Worm (Caenorhabditis elegans) whole organism, late embryonic: ENCODE results near the gene glr-5.

ENCODE experiments used
- C38D4.7 ChIP-seq: fragments of 200-800 bp; sonication (Bioruptor generic); optimal IDR thresholded peaks from 2 replicates; lab custom pipeline; 2018; ENCODE audit warnings: mild to moderate bottlenecking, missing genetic modification characterization, moderate library complexity, missing compliant biosample characterization
- K02D7.2 ChIP-seq: sonication (generic microtip); optimal IDR thresholded peaks from 2 replicates; lab custom pipeline; 2017; ENCODE audit warnings: mild to moderate bottlenecking, missing genetic modification characterization, missing compliant biosample characterization
- K09A11.1 ChIP-seq: sonication (generic microtip); optimal IDR thresholded peaks from 2 replicates; lab custom pipeline; 2017; ENCODE audit warnings: antibody characterized with exemption, mild to moderate bottlenecking, missing genetic modification characterization, missing compliant biosample characterization; ENCODE audit not compliant: insufficient read depth
- T23F11.4 ChIP-seq: fragments of 200-800 bp; sonication (Bioruptor generic); optimal IDR thresholded peaks from 2 replicates; lab custom pipeline; 2018; ENCODE audit warnings: mild to moderate bottlenecking, missing genetic modification characterization, missing compliant biosample characterization
- Y22D7AL.16 ChIP-seq: sonication (generic microtip); optimal IDR thresholded peaks from 2 replicates; lab custom pipeline; 2016; ENCODE audit warnings: missing genetic modification characterization, missing compliant biosample characterization
- ceh-2 ChIP-seq: sonication (generic microtip); optimal IDR thresholded peaks from 2 replicates; lab custom pipeline; 2016; ENCODE audit warnings: missing genotype, missing genetic modification characterization, missing compliant biosample characterization
- ceh-22 ChIP-seq: sonication (generic microtip); optimal IDR thresholded peaks from 2 replicates; lab custom pipeline; 2017; ENCODE audit warnings: missing biosample characterization, missing genetic modification characterization
- ceh-30 ChIP-seq: fragments of 150-350 bp; optimal IDR thresholded peaks from 2 replicates; lab custom pipeline; 2014; ENCODE audit warnings: missing biosample characterization, missing genetic modification characterization
- ceh-34 ChIP-seq: sonication (generic microtip); optimal IDR thresholded peaks from 2 replicates; lab custom pipeline; 2016; ENCODE audit warnings: mild to moderate bottlenecking, missing genetic modification characterization, missing compliant biosample characterization
- che-1 ChIP-seq: sonication (generic microtip); optimal IDR thresholded peaks from 2 replicates; lab custom pipeline; 2016; ENCODE audit warnings: mild to moderate bottlenecking, missing genetic modification characterization, missing compliant biosample characterization
- dmd-4 ChIP-seq: sonication (generic microtip); optimal IDR thresholded peaks from 2 replicates; lab custom pipeline; 2016; ENCODE audit warnings: borderline replicate concordance, missing genetic modification characterization, missing compliant biosample characterization
- elt-2 ChIP-seq: sonication (generic microtip); optimal IDR thresholded peaks from 2 replicates; lab custom pipeline; 2016; ENCODE audit warnings: missing genetic modification reagents, missing genetic modification characterization, missing compliant biosample characterization
- fkh-6 ChIP-seq: sonication (generic microtip); optimal IDR thresholded peaks from 2 replicates; lab custom pipeline; 2016; ENCODE audit warnings: missing genetic modification characterization, missing compliant biosample characterization
- gmeb-2 ChIP-seq: sonication (generic microtip); optimal IDR thresholded peaks from 2 replicates; lab custom pipeline; 2016; ENCODE audit warnings: missing genetic modification characterization, inconsistent platforms, missing compliant biosample characterization
- hlh-15 ChIP-seq: sonication (generic microtip); optimal IDR thresholded peaks from 2 replicates; lab custom pipeline; 2016; ENCODE audit warnings: missing genetic modification characterization, missing compliant biosample characterization
- hlh-6 ChIP-seq: sonication (generic microtip); optimal IDR thresholded peaks from 2 replicates; lab custom pipeline; 2016; ENCODE audit warnings: missing genotype, missing genetic modification characterization, missing compliant biosample characterization
- hlh-8 ChIP-seq: sonication (generic microtip); optimal IDR thresholded peaks from 2 replicates; lab custom pipeline; 2016; ENCODE audit warnings: missing genotype, missing genetic modification characterization, missing compliant biosample characterization
- madf-2 ChIP-seq: sonication (generic microtip); optimal IDR thresholded peaks from 2 replicates; lab custom pipeline; 2017; ENCODE audit warnings: missing genetic modification characterization, missing compliant biosample characterization
- mec-3 ChIP-seq: sonication (generic microtip); optimal IDR thresholded peaks from 2 replicates; lab custom pipeline; 2016; ENCODE audit warnings: borderline replicate concordance, missing genetic modification characterization, missing compliant biosample characterization
- nfya-1 ChIP-seq: sonication (generic microtip); optimal IDR thresholded peaks from 2 replicates; lab custom pipeline; 2017; ENCODE audit warnings: missing genetic modification characterization, mild to moderate bottlenecking, missing compliant biosample characterization, antibody characterized with exemption, moderate library complexity
- odd-2 ChIP-seq: sonication (generic microtip); optimal IDR thresholded peaks from 2 replicates; lab custom pipeline; 2017; ENCODE audit warnings: antibody characterized with exemption, mild to moderate bottlenecking, missing genetic modification characterization, missing compliant biosample characterization
- pax-1 ChIP-seq: fragments of 150-350 bp; optimal IDR thresholded peaks from 2 replicates; lab custom pipeline; 2014; ENCODE audit warnings: missing biosample characterization, missing genetic modification characterization
- pha-2 ChIP-seq: sonication (generic microtip); optimal IDR thresholded peaks from 2 replicates; lab custom pipeline; 2017; ENCODE audit warnings: mild to moderate bottlenecking, missing genetic modification characterization, missing compliant biosample characterization
- pha-4 ChIP-seq: fragments of 150-350 bp; optimal IDR thresholded peaks from 2 replicates; lab custom pipeline; 2018; ENCODE audit warnings: missing biosample characterization, missing genetic modification reagents, missing genetic modification characterization
- pqm-1 ChIP-seq: sonication (generic microtip); optimal IDR thresholded peaks from 2 replicates; lab custom pipeline; 2016; ENCODE audit warnings: missing genetic modification characterization, missing compliant biosample characterization
- pros-1 ChIP-seq: fragments of 150-350 bp; optimal IDR thresholded peaks from 2 replicates; lab custom pipeline; 2014; ENCODE audit warnings: missing biosample characterization, missing genetic modification reagents, missing genetic modification characterization
- ref-2 ChIP-seq: sonication (generic microtip); optimal IDR thresholded peaks from 2 replicates; lab custom pipeline; 2016; ENCODE audit warnings: missing genetic modification characterization, missing compliant biosample characterization
- rnt-1 ChIP-seq: sonication (generic microtip); optimal IDR thresholded peaks from 2 replicates; lab custom pipeline; 2016; ENCODE audit warnings: missing genetic modification characterization, missing compliant biosample characterization
- sox-2 ChIP-seq: fragments of 200-800 bp; sonication (Bioruptor generic); IDR thresholded peaks from 2 replicates; pipeline ENCODE4 v1.3.6; 2022; ENCODE audit warnings: missing genetic modification reagents, missing genetic modification characterization, missing compliant biosample characterization
- sox-4 ChIP-seq: sonication (generic microtip); optimal IDR thresholded peaks from 2 replicates; lab custom pipeline; 2017; ENCODE audit warnings: mild to moderate bottlenecking, missing genetic modification characterization, inconsistent platforms, missing compliant biosample characterization
- tbx-2 ChIP-seq: sonication (generic microtip); optimal IDR thresholded peaks from 2 replicates; lab custom pipeline; 2016; ENCODE audit warnings: missing genetic modification characterization, missing compliant biosample characterization
- tbx-7 ChIP-seq: sonication (generic microtip); optimal IDR thresholded peaks from 2 replicates; lab custom pipeline; 2016; ENCODE audit warnings: missing genotype, missing genetic modification characterization, missing compliant biosample characterization
- unc-86 ChIP-seq: sonication (generic microtip); optimal IDR thresholded peaks from 2 replicates; lab custom pipeline; 2016; ENCODE audit warnings: missing genetic modification characterization, missing compliant biosample characterization
- zip-5 ChIP-seq: sonication (generic microtip); optimal IDR thresholded peaks from 2 replicates; lab custom pipeline; 2016; ENCODE audit warnings: missing genetic modification characterization, missing compliant biosample characterization

Gene glr-5

DNA sequence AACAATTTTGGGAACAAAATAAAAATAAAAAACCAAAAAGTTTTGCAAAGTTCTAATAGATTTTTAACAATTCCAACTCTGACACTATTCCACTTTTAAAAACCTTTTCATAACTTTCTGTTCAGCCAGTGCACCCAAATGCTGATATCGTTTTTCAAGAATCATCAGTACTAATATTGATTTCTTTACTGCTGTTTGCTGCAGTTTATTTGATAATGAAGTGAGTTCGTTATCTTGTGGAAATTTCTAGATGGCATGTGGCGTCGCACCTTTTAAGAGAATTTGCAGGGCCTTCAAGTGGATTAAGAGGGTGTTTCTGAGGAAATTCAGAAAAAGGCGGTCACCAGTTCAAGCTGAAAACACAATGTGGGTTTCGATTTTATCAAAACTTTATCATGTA lies 14.7 kb downstream of the glr-5 start:
- no peak for TF ChIP-seq ceh-22 (tag; lab: Kevin White, UChicago)
- TF ChIP-seq K02D7.2 (tag; lab: Kevin White, UChicago) = no peak
- TF ChIP-seq ceh-2 = no peak
- no peak for TF ChIP-seq hlh-15
- TF ChIP-seq zip-5 (tag; lab: Kevin White, UChicago) = no peak

DNA sequence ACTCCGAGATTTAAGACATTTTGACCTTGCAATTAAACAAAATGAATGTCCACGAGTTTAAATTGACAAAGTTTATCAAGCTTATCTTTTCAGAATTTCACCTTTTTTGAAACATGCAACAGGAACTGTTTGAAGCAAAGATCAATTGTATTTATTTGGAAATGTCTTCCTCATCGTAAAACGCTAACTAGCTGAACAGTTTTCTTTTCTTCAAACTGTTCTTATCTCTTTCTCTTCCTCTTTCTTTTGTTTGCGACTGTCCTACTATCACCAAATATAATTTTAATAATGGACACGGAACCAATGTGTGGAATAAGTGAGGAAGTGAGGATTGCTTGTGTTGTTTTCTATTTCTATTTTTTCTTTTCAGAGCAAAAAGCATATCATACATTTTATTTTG lies 16.6 kb downstream of the glr-5 start, which contains the start of gene ZC196.4:
ZC196.4 (plus strand) TSS at position 173 of the 400 bp plus-strand sequence.
- no peak for TF ChIP-seq dmd-4
- TF ChIP-seq pax-1 (tag; lab: Kevin White, UChicago) = no peak
- no peak for TF ChIP-seq elt-2 (tag; lab: Kevin White, UChicago)
- TF ChIP-seq fkh-6 (tag; lab: Kevin White, UChicago) = no peak
- no peak for TF ChIP-seq ceh-30 (tag; lab: Kevin White, UChicago)
- no peak for TF ChIP-seq tbx-2 (tag; lab: Kevin White, UChicago)
- TF ChIP-seq ceh-2 = no peak
- no peak for TF ChIP-seq Y22D7AL.16
- no peak for TF ChIP-seq nfya-1 (tag; lab: Kevin White, UChicago)

DNA sequence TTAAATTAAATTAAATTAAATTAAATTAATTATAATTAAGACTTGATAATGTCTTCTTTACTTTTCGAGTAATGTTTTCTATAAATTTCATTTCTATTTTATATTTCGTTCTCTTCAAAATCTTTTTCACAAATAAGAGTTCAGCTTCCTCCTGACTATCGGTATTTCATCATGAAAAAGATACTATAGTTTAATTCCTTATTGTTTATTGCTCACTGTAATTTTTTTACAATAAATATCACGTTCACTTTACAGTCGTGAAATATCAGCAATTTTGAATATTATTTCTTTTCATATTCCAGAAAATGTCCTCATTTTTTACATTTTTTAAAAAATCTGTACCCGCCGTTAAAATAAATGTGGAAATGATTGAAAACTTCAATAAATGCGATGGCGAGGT lies 20.1 kb downstream of the glr-5 start, which contains the start of gene ZC196.3:
ZC196.3 (plus strand) TSS at position 301 of the 400 bp plus-strand sequence.
- TF ChIP-seq tbx-7 (tag; lab: Kevin White, UChicago) = no peak
- TF ChIP-seq pha-2 (tag; lab: Kevin White, UChicago) = no peak
- no peak for TF ChIP-seq madf-2 (tag; lab: Kevin White, UChicago)

DNA sequence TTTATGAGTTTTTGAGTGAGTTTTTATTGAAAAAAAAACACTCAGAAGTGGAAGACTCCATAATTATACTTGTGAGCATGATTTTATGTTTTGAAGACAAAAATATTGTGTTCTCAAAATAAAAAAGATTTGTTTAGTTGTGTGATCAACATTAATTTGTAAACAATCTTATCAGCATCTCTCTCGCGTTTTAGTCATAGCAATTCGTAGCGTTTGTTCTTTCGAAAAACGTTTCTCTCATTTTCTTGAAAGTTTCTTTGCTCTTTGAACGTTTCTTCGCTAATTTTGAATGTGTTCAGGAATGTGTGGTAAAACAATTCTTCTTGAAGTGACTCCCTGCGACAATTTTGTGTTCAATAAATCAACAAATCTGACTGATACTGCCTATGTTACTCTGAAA lies 22.8 kb downstream of the glr-5 start, which contains the start of gene ZC196.2:
ZC196.2 (plus strand) TSS at position 301 of the 400 bp plus-strand sequence.
- no peak for TF ChIP-seq pqm-1 (tag; lab: Kevin White, UChicago)
- no peak for TF ChIP-seq che-1
- no peak for TF ChIP-seq hlh-8 (tag; lab: Kevin White, UChicago)
- TF ChIP-seq zip-5 (tag; lab: Kevin White, UChicago) = no peak
- no peak for TF ChIP-seq pha-4
- TF ChIP-seq ceh-22 (tag; lab: Kevin White, UChicago) = no peak
- TF ChIP-seq ceh-30 (tag; lab: Kevin White, UChicago) = no peak
- no peak for TF ChIP-seq pax-1 (tag; lab: Kevin White, UChicago)
- no peak for TF ChIP-seq nfya-1 (tag; lab: Kevin White, UChicago)
- no peak for TF ChIP-seq ref-2 (tag; lab: Kevin White, UChicago)
- TF ChIP-seq T23F11.4 (GFP tag; lab: Kevin White, UChicago) = no peak
- no peak for TF ChIP-seq K09A11.1
- no peak for TF ChIP-seq pros-1 (tag; lab: Kevin White, UChicago)
- TF ChIP-seq madf-2 (tag; lab: Kevin White, UChicago) = no peak
- no peak for TF ChIP-seq tbx-7 (tag; lab: Kevin White, UChicago)
- TF ChIP-seq sox-2 (GFP tag; lab: Robert Waterston, UW) = no peak
- TF ChIP-seq sox-4 (tag; lab: Kevin White, UChicago) = no peak
- TF ChIP-seq tbx-2 (tag; lab: Kevin White, UChicago) = no peak
- no peak for TF ChIP-seq unc-86

DNA sequence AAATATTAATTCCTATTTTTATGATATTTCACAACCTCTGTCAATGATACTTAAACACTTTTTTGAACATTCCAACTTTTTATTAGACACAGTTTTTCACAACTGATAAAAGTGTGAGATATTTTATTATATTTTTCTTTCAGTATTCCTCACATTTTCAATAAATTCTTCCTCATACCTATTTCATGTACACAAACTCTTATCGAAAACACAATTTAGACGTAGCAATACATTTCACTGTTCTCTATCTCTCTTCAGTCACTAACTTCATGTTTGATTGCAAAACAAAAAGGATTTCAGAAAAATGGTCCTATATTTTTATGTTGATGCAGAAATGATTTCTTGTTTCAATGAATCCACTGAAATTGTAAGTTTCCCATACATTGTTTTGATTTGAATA lies 29.6 kb downstream of the glr-5 start, which contains the start of gene B0507.6:
B0507.6 (plus strand) TSS at position 301 of the 400 bp plus-strand sequence.
- TF ChIP-seq gmeb-2 = no peak
- TF ChIP-seq pha-2 (tag; lab: Kevin White, UChicago) = no peak
- no peak for TF ChIP-seq odd-2
- TF ChIP-seq ceh-34 (tag; lab: Kevin White, UChicago) = no peak
- TF ChIP-seq mec-3 (tag; lab: Kevin White, UChicago) = no peak
- no peak for TF ChIP-seq fkh-6 (tag; lab: Kevin White, UChicago)
- no peak for TF ChIP-seq pros-1 (tag; lab: Kevin White, UChicago)
- no peak for TF ChIP-seq rnt-1
- TF ChIP-seq C38D4.7 (GFP tag; lab: Kevin White, UChicago) = no peak
- TF ChIP-seq T23F11.4 (GFP tag; lab: Kevin White, UChicago) = no peak
- no peak for TF ChIP-seq hlh-6 (tag; lab: Kevin White, UChicago)
- no peak for TF ChIP-seq pha-4
